Worm (Caenorhabditis elegans) whole organism, L1 larva: ENCODE results near the gene madf-4.

Experiments
- C16A3.4 ChIP-seq: fragments of 150-350 bp; optimal IDR thresholded peaks from 2 replicates; lab custom pipeline; 2014; ENCODE audit warnings: missing biosample characterization, missing genetic modification characterization
- aha-1 ChIP-seq: fragments of 150-350 bp; optimal IDR thresholded peaks from 2 replicates; lab custom pipeline; 2014; ENCODE audit warnings: missing biosample characterization, missing genetic modification characterization
- alr-1 ChIP-seq: fragments of 200-800 bp; sonication (Bioruptor generic); optimal IDR thresholded peaks from 2 replicates; lab custom pipeline; 2018; ENCODE audit warnings: borderline replicate concordance, mild to moderate bottlenecking, missing genetic modification characterization, missing compliant biosample characterization
- aly-2 ChIP-seq: fragments of 150-350 bp; optimal IDR thresholded peaks from 2 replicates; lab custom pipeline; 2014; ENCODE audit warnings: missing biosample characterization, missing genetic modification characterization
- ceh-63 ChIP-seq: fragments of 200-800 bp; sonication (Bioruptor generic); optimal IDR thresholded peaks from 2 replicates; lab custom pipeline; 2018; ENCODE audit warnings: mild to moderate bottlenecking, missing genetic modification characterization, missing compliant biosample characterization
- ceh-82 ChIP-seq, 3 experiments: fragments of 150-350 bp in 1 of 3; sonication (generic microtip) in 2 of 3; optimal IDR thresholded peaks; 2 replicates each; lab custom pipeline; 2014 to 2017; ENCODE audit warnings: missing biosample characterization in 3 of 3, missing genetic modification characterization in 3 of 3
- dsc-1 ChIP-seq: sonication (generic microtip); optimal IDR thresholded peaks from 2 replicates; lab custom pipeline; 2016; ENCODE audit warnings: mild to moderate bottlenecking, missing genetic modification characterization, missing compliant biosample characterization
- efl-1 ChIP-seq, 4 experiments: fragments of 150-350 bp; optimal IDR thresholded peaks in 3 of 4; peaks in 1 of 4; 1 replicate in 1 of 4; 2 replicates in 3 of 4; lab custom pipeline; 2014; ENCODE audit warnings: missing biosample characterization in 2 of 4, missing genetic modification characterization in 2 of 4, missing genetic modification reagents in 2 of 4
- efl-3 ChIP-seq: fragments of 200-800 bp; sonication (Bioruptor generic); optimal IDR thresholded peaks from 2 replicates; lab custom pipeline; 2018; ENCODE audit warnings: mild to moderate bottlenecking, missing genetic modification characterization, missing compliant biosample characterization
- egl-27 ChIP-seq, 2 experiments: fragments of 150-350 bp in 1 of 2; sonication (generic microtip); optimal IDR thresholded peaks; 3 replicates each; lab custom pipeline; 2017 to 2018; ENCODE audit warnings: missing biosample characterization in 2 of 2, missing genetic modification characterization in 2 of 2, missing genetic modification reagents in 2 of 2
- fkh-10 ChIP-seq: sonication (generic microtip); optimal IDR thresholded peaks from 2 replicates; lab custom pipeline; 2017; ENCODE audit warnings: missing biosample characterization, missing genetic modification reagents, missing genetic modification characterization
- fkh-8 ChIP-seq: sonication (generic microtip); optimal IDR thresholded peaks from 2 replicates; lab custom pipeline; 2016; ENCODE audit warnings: mild to moderate bottlenecking, missing genetic modification characterization, missing compliant biosample characterization
- hlh-17 ChIP-seq: fragments of 200-800 bp; sonication (Bioruptor generic); optimal IDR thresholded peaks from 2 replicates; lab custom pipeline; 2018; ENCODE audit warnings: missing genetic modification characterization, mild to moderate bottlenecking, missing compliant biosample characterization, moderate library complexity, borderline replicate concordance
- hpl-2 ChIP-seq: fragments of 150-350 bp; optimal IDR thresholded peaks from 2 replicates; lab custom pipeline; 2014; ENCODE audit warnings: missing biosample characterization, missing genetic modification reagents, missing genetic modification characterization
- irx-1 ChIP-seq: sonication (generic microtip); optimal IDR thresholded peaks from 2 replicates; lab custom pipeline; 2016; ENCODE audit warnings: missing genetic modification characterization, missing compliant biosample characterization
- isw-1 ChIP-seq: fragments of 200-800 bp; sonication (Bioruptor generic); IDR thresholded peaks from 2 replicates; pipeline ENCODE4 v1.3.6; 2022; ENCODE audit warnings: missing genetic modification characterization, missing compliant biosample characterization
- jun-1 ChIP-seq: fragments of 150-350 bp; optimal IDR thresholded peaks from 2 replicates; lab custom pipeline; 2014; ENCODE audit warnings: missing biosample characterization, missing genetic modification reagents, missing genetic modification characterization
- lin-14 ChIP-seq: fragments of 200-800 bp; sonication (Bioruptor generic); optimal IDR thresholded peaks from 2 replicates; lab custom pipeline; 2018; ENCODE audit warnings: mild to moderate bottlenecking, missing genetic modification characterization, moderate library complexity, missing compliant biosample characterization
- lin-15B ChIP-seq: fragments of 150-350 bp; sonication (generic microtip); optimal IDR thresholded peaks from 3 replicates; lab custom pipeline; 2014; ENCODE audit warnings: missing biosample characterization, missing genetic modification characterization
- lir-3 ChIP-seq: sonication (generic microtip); optimal IDR thresholded peaks from 2 replicates; lab custom pipeline; 2016; ENCODE audit warnings: mild to moderate bottlenecking, missing genetic modification characterization, moderate library complexity, missing compliant biosample characterization; ENCODE audit not compliant: poor library complexity
- mab-9 ChIP-seq: fragments of 200-800 bp; sonication (Bioruptor generic); IDR thresholded peaks from 2 replicates; pipeline ENCODE4 v1.3.6; 2022; ENCODE audit warnings: missing genetic modification reagents, missing genetic modification characterization, missing compliant biosample characterization
- mdl-1 ChIP-seq, 2 experiments: fragments of 150-350 bp; optimal IDR thresholded peaks; 2 replicates each; lab custom pipeline; 2014 to 2017; ENCODE audit warnings: missing biosample characterization in 2 of 2, missing genetic modification characterization in 2 of 2, inconsistent platforms in 1 of 2
- mef-2 ChIP-seq: fragments of 150-350 bp; optimal IDR thresholded peaks from 2 replicates; lab custom pipeline; 2014; ENCODE audit warnings: missing biosample characterization, missing genetic modification characterization
- nhr-12 ChIP-seq: sonication (generic microtip); optimal IDR thresholded peaks from 2 replicates; lab custom pipeline; 2017; ENCODE audit warnings: missing biosample characterization, missing genetic modification characterization
- nhr-19 ChIP-seq: fragments of 200-800 bp; sonication (Bioruptor generic); conservative IDR thresholded peaks from 2 replicates; pipeline ENCODE4 v1.3.6; 2022; ENCODE audit warnings: missing genetic modification characterization, missing compliant biosample characterization
- nhr-28 ChIP-seq: fragments of 150-350 bp; optimal IDR thresholded peaks from 2 replicates; lab custom pipeline; 2014; ENCODE audit warnings: missing biosample characterization, missing genetic modification characterization
- nhr-47 ChIP-seq: sonication (generic microtip); optimal IDR thresholded peaks from 2 replicates; lab custom pipeline; 2016; ENCODE audit warnings: mild to moderate bottlenecking, missing genetic modification characterization, moderate library complexity, missing compliant biosample characterization
- nhr-71 ChIP-seq: sonication (generic microtip); optimal IDR thresholded peaks from 2 replicates; lab custom pipeline; 2016; ENCODE audit warnings: mild to moderate bottlenecking, missing genetic modification characterization, moderate library complexity, missing compliant biosample characterization
- nhr-76 ChIP-seq: sonication (generic microtip); optimal IDR thresholded peaks from 2 replicates; lab custom pipeline; 2017; ENCODE audit warnings: missing biosample characterization, missing genetic modification characterization
- nhr-84 ChIP-seq: sonication (generic microtip); optimal IDR thresholded peaks from 2 replicates; lab custom pipeline; 2017; ENCODE audit warnings: missing biosample characterization, missing genetic modification characterization
- nhr-90 ChIP-seq: sonication (generic microtip); optimal IDR thresholded peaks from 2 replicates; lab custom pipeline; 2016; ENCODE audit warnings: mild to moderate bottlenecking, missing genetic modification characterization, missing compliant biosample characterization; ENCODE audit not compliant: poor library complexity
- pax-3 ChIP-seq: fragments of 200-800 bp; sonication (Bioruptor generic); optimal IDR thresholded peaks from 2 replicates; lab custom pipeline; 2018; ENCODE audit warnings: mild to moderate bottlenecking, missing genetic modification characterization, moderate library complexity, missing compliant biosample characterization
- rnt-1 ChIP-seq: sonication (generic microtip); optimal IDR thresholded peaks from 2 replicates; lab custom pipeline; 2016; ENCODE audit warnings: mild to moderate bottlenecking, missing genetic modification characterization, moderate library complexity, missing compliant biosample characterization
- snpc-4 ChIP-seq: fragments of 150-350 bp; optimal IDR thresholded peaks from 2 replicates; lab custom pipeline; 2014; ENCODE audit warnings: missing biosample characterization, missing genetic modification characterization
- snu-23 ChIP-seq: sonication (generic microtip); optimal IDR thresholded peaks from 2 replicates; lab custom pipeline; 2016; ENCODE audit warnings: missing genetic modification characterization, missing compliant biosample characterization
- sox-4 ChIP-seq: sonication (generic microtip); optimal IDR thresholded peaks from 2 replicates; lab custom pipeline; 2016; ENCODE audit warnings: missing genetic modification characterization, missing compliant biosample characterization
- tbx-2 ChIP-seq: sonication (generic microtip); optimal IDR thresholded peaks from 2 replicates; lab custom pipeline; 2016; ENCODE audit warnings: missing genetic modification characterization, missing compliant biosample characterization
- tlp-1 ChIP-seq: fragments of 150-350 bp; optimal IDR thresholded peaks from 2 replicates; lab custom pipeline; 2014; ENCODE audit warnings: missing biosample characterization, missing genetic modification characterization
- unc-30 ChIP-seq: sonication (generic microtip); optimal IDR thresholded peaks from 2 replicates; lab custom pipeline; 2017; ENCODE audit warnings: missing biosample characterization, missing genetic modification characterization
- unc-62 ChIP-seq: fragments of 150-350 bp; optimal IDR thresholded peaks from 2 replicates; lab custom pipeline; 2014; ENCODE audit warnings: missing biosample characterization, missing genetic modification reagents, missing genetic modification characterization
- unc-86 ChIP-seq: sonication (generic microtip); optimal IDR thresholded peaks from 2 replicates; lab custom pipeline; 2016; ENCODE audit warnings: missing genetic modification characterization, missing compliant biosample characterization
- xbp-1 ChIP-seq: sonication (generic microtip); optimal IDR thresholded peaks from 2 replicates; lab custom pipeline; 2016; ENCODE audit warnings: missing genetic modification characterization, missing compliant biosample characterization
- zag-1 ChIP-seq: fragments of 150-350 bp; optimal IDR thresholded peaks from 2 replicates; lab custom pipeline; 2014; ENCODE audit warnings: missing biosample characterization, missing genetic modification characterization
- ztf-11 ChIP-seq, 2 experiments: sonication (generic microtip); optimal IDR thresholded peaks; 2 replicates each; lab custom pipeline; 2016 to 2017; ENCODE audit warnings: missing genetic modification characterization in 2 of 2, missing biosample characterization in 1 of 2, missing compliant biosample characterization in 1 of 2
- ztf-4 ChIP-seq: fragments of 150-350 bp; optimal IDR thresholded peaks from 2 replicates; lab custom pipeline; 2014; ENCODE audit warnings: missing biosample characterization, missing genetic modification characterization

Gene madf-4

DNA sequence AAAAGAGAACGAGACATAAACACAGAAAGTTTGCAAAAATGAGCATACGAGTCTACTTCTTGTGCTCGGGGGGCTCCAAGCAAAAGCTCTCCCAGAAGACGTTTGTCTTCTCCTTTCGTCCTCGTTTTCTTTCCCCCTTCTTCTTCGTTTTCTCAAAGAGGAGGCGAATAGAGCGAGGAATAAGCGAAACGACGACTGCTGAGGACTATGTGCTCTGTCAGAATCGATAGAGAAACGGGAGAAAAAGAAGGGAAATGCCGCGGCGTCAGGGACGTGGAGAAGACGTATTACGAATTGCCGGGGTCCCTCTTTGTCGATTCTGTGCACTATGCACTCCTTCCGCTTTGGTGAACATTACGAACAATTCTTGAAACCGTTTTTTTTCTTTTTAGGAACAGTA lies 16.1 kb upstream of the madf-4 start (continued):
- no peak for TF ChIP-seq efl-1 (optimal IDR thresholded peaks at IDR 0.05; lab: Kevin White, UChicago)
- TF ChIP-seq efl-1 (GFP tag; optimal IDR thresholded peaks at IDR 0.05 in 1 of 2; lab: Kevin White, UChicago), result no peak
- no peak for TF ChIP-seq nhr-90 (tag; lab: Kevin White, UChicago)
- TF ChIP-seq irx-1, result no peak
- peak; percentile 19 for TF ChIP-seq nhr-71 (tag; lab: Kevin White, UChicago)
- TF ChIP-seq dsc-1 (tag; lab: Kevin White, UChicago), result no peak
- no peak for TF ChIP-seq rnt-1
- no peak for TF ChIP-seq lin-15B (tag; lab: Kevin White, UChicago)
- no peak for TF ChIP-seq lir-3 (tag; lab: Kevin White, UChicago)
- peak; percentile 12 for TF ChIP-seq nhr-47
- peak; percentile 32 for TF ChIP-seq fkh-10
- peak in 1 of 3 experiments; percentile 51 for TF ChIP-seq ceh-82 (tag; optimal IDR thresholded peaks at IDR 0.05; lab: Kevin White, UChicago)
- no peak for TF ChIP-seq zag-1 (tag; lab: Kevin White, UChicago)
- no peak for TF ChIP-seq ztf-11 (tag; optimal IDR thresholded peaks at IDR 0.05; lab: Kevin White, UChicago)
- no peak for TF ChIP-seq mab-9

DNA sequence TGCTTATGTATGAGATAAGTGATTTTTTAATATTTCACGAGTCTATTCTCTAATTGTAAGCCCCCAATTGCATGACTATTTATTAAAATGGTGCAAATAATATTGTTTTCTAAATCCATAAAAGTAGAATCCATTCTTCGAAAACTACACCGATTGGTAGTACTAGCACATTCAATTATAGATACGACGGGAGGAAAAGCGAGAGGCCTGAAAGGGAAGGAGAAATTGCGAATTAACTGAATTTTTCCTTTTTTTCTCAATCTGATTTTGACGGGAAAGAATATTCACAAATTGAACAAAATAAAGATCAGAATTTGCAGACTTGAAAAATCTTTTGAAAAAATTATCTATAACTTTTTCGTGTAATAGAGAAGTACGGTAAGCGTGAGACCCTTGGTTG lies 14.9 kb upstream of the madf-4 start:
- TF ChIP-seq lin-14 (GFP tag; lab: Kevin White, UChicago), result peak; percentile 18
- TF ChIP-seq nhr-76 (tag; lab: Kevin White, UChicago), result no peak
- no peak for TF ChIP-seq snpc-4 (tag; lab: Kevin White, UChicago)
- no peak for TF ChIP-seq snu-23

- no peak for TF ChIP-seq tbx-2 (tag; lab: Kevin White, UChicago)
- TF ChIP-seq unc-62 (GFP tag; lab: Kevin White, UChicago), result no peak
- TF ChIP-seq, all 84 proteins: peak for 0
Measured at ce11 chrV:9976138-9976537, 13.8 kb upstream of the madf-4 start, which contains the start of gene unc-41. unc-41 (minus strand) TSS chrV:9976238.

ce11 chrV:9974264-9974663 lies 12.0 kb upstream of the madf-4 start:
- TF ChIP-seq nhr-47 (peak; percentile 31), zag-1 (tag; lab: Kevin White, UChicago) (no peak), lir-3 (tag; lab: Kevin White, UChicago) (no peak), aly-2 (tag; lab: Kevin White, UChicago) (no peak), hpl-2 (GFP tag; lab: Kevin White, UChicago) (no peak), lin-14 (GFP tag; lab: Kevin White, UChicago) (peak; percentile 82), fkh-8 (peak; percentile 35), nhr-12 (tag; lab: Kevin White, UChicago) (no peak), mef-2 (tag; lab: Kevin White, UChicago) (no peak), xbp-1 (tag; lab: Kevin White, UChicago) (no peak), ceh-82 (tag; optimal IDR thresholded peaks at IDR 0.05; lab: Kevin White, UChicago) (peak in 1 of 3 experiments; percentile 10), unc-62 (GFP tag; lab: Kevin White, UChicago) (no peak), nhr-19 (GFP tag; lab: Robert Waterston, UW) (no peak), tlp-1 (tag; lab: Kevin White, UChicago) (no peak), mdl-1 (tag; optimal IDR thresholded peaks at IDR 0.05; lab: Kevin White, UChicago) (no peak), nhr-76 (tag; lab: Kevin White, UChicago) (no peak), nhr-28 (no peak), isw-1 (GFP tag; lab: Robert Waterston, UW) (peak; percentile 13; the same call in 1 of the 2 replicates), ceh-63 (GFP tag; lab: Kevin White, UChicago) (no peak), nhr-84 (tag; lab: Kevin White, UChicago) (no peak), unc-86 (tag; lab: Kevin White, UChicago) (no peak), jun-1 (tag; lab: Kevin White, UChicago) (no peak), nhr-71 (tag; lab: Kevin White, UChicago) (no peak), efl-3 (GFP tag; lab: Kevin White, UChicago) (no peak), sox-4 (tag; lab: Kevin White, UChicago) (no peak), pax-3 (tag; lab: Kevin White, UChicago) (no peak), fkh-10 (peak; percentile 67), ztf-4 (no peak), hlh-17 (GFP tag; lab: Kevin White, UChicago) (no peak), C16A3.4 (tag; lab: Kevin White, UChicago) (no peak), unc-30 (tag; lab: Kevin White, UChicago) (no peak), ztf-11 (tag; optimal IDR thresholded peaks at IDR 0.05; lab: Kevin White, UChicago) (no peak), alr-1 (no peak), aha-1 (tag; lab: Kevin White, UChicago) (no peak), egl-27 (tag; optimal IDR thresholded peaks at IDR 0.05; lab: Kevin White, UChicago) (no peak)
